Worm (Caenorhabditis elegans): ENCODE measurements around the gene dac-1.

The dac-1 gene

ce11 chrIII:793595-793994 lies 22.4 kb upstream of the dac-1 start, which contains the start of gene snt-2 (continued):
- TF ChIP-seq sea-2 (GFP tag; optimal IDR thresholded peaks at IDR 0.05): no peak
- peak; percentile 71 for TF ChIP-seq nhr-25 (tag; optimal IDR thresholded peaks at IDR 0.05)
- TF ChIP-seq mml-1 (tag; optimal IDR thresholded peaks at IDR 0.05): no peak

DNA sequence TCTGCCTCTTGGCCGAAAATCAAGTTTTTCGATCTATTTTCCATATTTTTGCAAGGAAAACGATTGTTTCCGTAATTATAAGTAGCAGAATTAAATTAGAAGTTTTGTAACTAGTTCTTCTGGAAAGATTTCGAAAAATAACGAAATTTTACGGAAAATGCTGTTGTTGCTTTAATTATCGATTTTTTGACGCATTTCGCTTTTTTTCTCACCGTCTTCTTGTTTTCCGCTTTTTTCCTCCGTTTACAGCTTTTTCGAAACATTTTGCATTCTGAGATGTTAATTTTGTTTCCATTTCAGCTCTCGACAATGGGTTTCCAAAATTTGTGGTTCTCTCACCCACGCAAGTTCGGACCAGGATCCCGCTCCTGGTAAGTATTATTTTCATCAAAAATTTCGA lies 21.9 kb upstream of the dac-1 start, which contains the start of gene rps-29:
Gene rps-29 (plus strand): TSS at position 301 of the 400 bp plus-strand sequence.
- peak; percentile 17 for TF ChIP-seq ceh-28 (tag; optimal IDR thresholded peaks at IDR 0.05)
- TF ChIP-seq fkh-2 (tag; optimal IDR thresholded peaks at IDR 0.05): no peak

DNA sequence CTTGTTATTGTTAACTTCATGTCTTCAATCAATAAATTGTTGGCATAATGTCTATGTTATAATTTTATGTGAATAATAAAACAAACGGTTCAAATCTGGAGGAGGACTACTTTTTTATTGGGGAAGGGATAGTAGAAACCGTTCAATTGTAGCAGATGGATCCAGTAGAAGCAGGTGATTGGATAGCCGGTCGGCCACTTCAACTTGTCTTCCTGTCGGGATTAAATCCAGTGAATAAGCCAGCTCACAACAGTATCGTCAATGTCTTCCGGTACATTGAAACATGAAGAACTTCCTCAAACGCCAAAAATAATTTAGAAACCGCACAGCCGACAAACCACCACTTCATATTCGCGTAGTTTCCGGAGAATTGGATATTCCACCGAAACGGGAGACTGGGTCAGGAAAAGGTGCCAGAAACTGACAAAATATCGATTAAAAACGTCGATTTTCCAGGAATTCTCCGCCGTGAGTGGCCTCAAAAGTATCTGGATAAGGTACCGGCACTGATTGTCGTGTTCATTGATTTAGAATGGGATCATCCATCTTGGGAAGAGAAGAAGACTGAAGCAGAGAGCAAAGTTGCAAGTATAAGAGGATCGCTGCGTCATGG lies 20.9 kb upstream of the dac-1 start, which contains the start of gene trpp-11:
Gene trpp-11 (plus strand): TSS at position 153 of the 613 bp plus-strand sequence.
- no peak for TF ChIP-seq ceh-9 (tag; optimal IDR thresholded peaks at IDR 0.05)
- no peak for TF ChIP-seq nhr-25 (tag; optimal IDR thresholded peaks at IDR 0.05)
- TF ChIP-seq nfya-1 (tag; optimal IDR thresholded peaks at IDR 0.05; ENCODE audit: insufficient read depth): no peak
- no peak for TF ChIP-seq nhr-11 (tag; optimal IDR thresholded peaks at IDR 0.05)
- no peak for TF ChIP-seq pqm-1 (tag; optimal IDR thresholded peaks at IDR 0.05)

- no peak for TF ChIP-seq nhr-43 (tag; optimal IDR thresholded peaks at IDR 0.05; ENCODE audit: poor library complexity, severe bottlenecking)
- no peak for TF ChIP-seq fkh-10 (GFP tag; optimal IDR thresholded peaks at IDR 0.05)
- no peak for TF ChIP-seq jun-1 (tag; optimal IDR thresholded peaks at IDR 0.05)
- no peak for TF ChIP-seq nfya-1 (tag; optimal IDR thresholded peaks at IDR 0.05; ENCODE audit: insufficient read depth)
- TF ChIP-seq ZK546.5 (tag; optimal IDR thresholded peaks at IDR 0.05): no peak
- no peak for TF ChIP-seq aly-2 (tag; optimal IDR thresholded peaks at IDR 0.05)
- TF ChIP-seq elt-2 (tag; optimal IDR thresholded peaks at IDR 0.05): no peak
- no peak for TF ChIP-seq R02D3.7 (tag; optimal IDR thresholded peaks at IDR 0.05)
- TF ChIP-seq sea-2 (GFP tag; optimal IDR thresholded peaks at IDR 0.05): no peak
- TF ChIP-seq fos-1 (tag; optimal IDR thresholded peaks at IDR 0.05): no peak
- no peak for TF ChIP-seq egl-5 (tag; optimal IDR thresholded peaks at IDR 0.05)
- TF ChIP-seq ceh-82 (tag; optimal IDR thresholded peaks at IDR 0.05): no peak
- TF ChIP-seq nhr-67 (tag; optimal IDR thresholded peaks at IDR 0.05): no peak
- no peak for TF ChIP-seq nhr-237 (tag; optimal IDR thresholded peaks at IDR 0.05)
- TF ChIP-seq zag-1 (tag; optimal IDR thresholded peaks at IDR 0.05): no peak
- no peak for TF ChIP-seq snpc-4 (tag; optimal IDR thresholded peaks at IDR 0.05)
- TF ChIP-seq elt-1 (tag; optimal IDR thresholded peaks at IDR 0.05): no peak
- TF ChIP-seq pqm-1 (tag; optimal IDR thresholded peaks at IDR 0.05): no peak
These were observed 18.4 kb upstream of the dac-1 start for ce11 chrIII:797507-797906.

ce11 chrIII:802041-802440 lies 13.9 kb upstream of the dac-1 start:
- no peak for TF ChIP-seq hmg-11 (tag; optimal IDR thresholded peaks at IDR 0.05)
- TF ChIP-seq nhr-28 (tag; optimal IDR thresholded peaks at IDR 0.05): no peak
- no peak for TF ChIP-seq ceh-16 (tag; optimal IDR thresholded peaks at IDR 0.05)
- no peak for TF ChIP-seq unc-62 (GFP tag; optimal IDR thresholded peaks at IDR 0.05)
- TF ChIP-seq R02D3.7 (tag; optimal IDR thresholded peaks at IDR 0.05): no peak
- no peak for TF ChIP-seq nhr-237 (tag; optimal IDR thresholded peaks at IDR 0.05)
- no peak for TF ChIP-seq ama-1 (optimal IDR thresholded peaks at IDR 0.05)
- TF ChIP-seq aly-2 (tag; optimal IDR thresholded peaks at IDR 0.05): no peak
- TF ChIP-seq zag-1 (tag; optimal IDR thresholded peaks at IDR 0.05): no peak
- TF ChIP-seq nfya-1 (tag; optimal IDR thresholded peaks at IDR 0.05; ENCODE audit: insufficient read depth): no peak
- TF ChIP-seq nhr-23 (tag; optimal IDR thresholded peaks at IDR 0.05): no peak
- TF ChIP-seq nhr-43 (tag; optimal IDR thresholded peaks at IDR 0.05; ENCODE audit: poor library complexity, severe bottlenecking): no peak
- no peak for TF ChIP-seq egl-5 (tag; optimal IDR thresholded peaks at IDR 0.05)
- TF ChIP-seq mml-1 (tag; optimal IDR thresholded peaks at IDR 0.05): no peak
- TF ChIP-seq lsy-12 (tag; optimal IDR thresholded peaks at IDR 0.05): no peak

ce11 chrIII:811544-811943 lies 4.4 kb upstream of the dac-1 start, which contains the start of gene daf-7:
Gene daf-7, plus strand, starts transcription at chrIII:811844.
- TF ChIP-seq ztf-11 (tag; optimal IDR thresholded peaks at IDR 0.05) (no peak), zag-1 (tag; optimal IDR thresholded peaks at IDR 0.05) (no peak), lin-39 (tag; optimal IDR thresholded peaks at IDR 0.05) (no peak), nhr-25 (tag; optimal IDR thresholded peaks at IDR 0.05) (no peak), nhr-43 (tag; optimal IDR thresholded peaks at IDR 0.05; ENCODE audit: poor library complexity, severe bottlenecking) (no peak), lin-15B (tag; optimal IDR thresholded peaks at IDR 0.05) (no peak), snpc-4 (tag; optimal IDR thresholded peaks at IDR 0.05) (no peak), ceh-9 (tag; optimal IDR thresholded peaks at IDR 0.05) (no peak), skn-1 (tag; optimal IDR thresholded peaks at IDR 0.05) (no peak)
